Fruit fly (Drosophila melanogaster) whole organism, prepupa: ENCODE results near the gene CDK2AP1.
A peak's percentile ranks its signal among the peaks of the same experiment; 100 is the strongest.

Experiments used
- Blimp-1 ChIP-seq: fragments of 200-800 bp; sonication (Bioruptor generic); optimal IDR thresholded peaks from 3 replicates; lab custom pipeline; 2017; ENCODE audit warnings: missing biosample characterization, missing genetic modification characterization, mild to moderate bottlenecking, moderate library complexity, missing genetic modification reagents
- CG10631 ChIP-seq: fragments of 200-800 bp; sonication (Bioruptor generic); optimal IDR thresholded peaks from 2 replicates; lab custom pipeline; 2016; ENCODE audit warnings: missing biosample characterization, missing genetic modification characterization
- CG10669 ChIP-seq: fragments of 200-800 bp; sonication (Bioruptor generic); optimal IDR thresholded peaks from 3 replicates; lab custom pipeline; 2018; ENCODE audit warnings: missing biosample characterization, mild to moderate bottlenecking, missing genetic modification characterization, moderate library complexity
- CG11294 ChIP-seq: fragments of 200-800 bp; sonication (Bioruptor generic); IDR thresholded peaks from 2 replicates; pipeline ENCODE4 v1.3.6; 2022; ENCODE audit warnings: missing biosample characterization, missing genetic modification characterization
- CG11762 ChIP-seq: fragments of 200-800 bp; sonication (Bioruptor generic); optimal IDR thresholded peaks from 3 replicates; lab custom pipeline; 2016; ENCODE audit warnings: missing biosample characterization, missing genetic modification characterization; ENCODE audit not compliant: insufficient read depth
- CG1621 ChIP-seq: fragments of 200-800 bp; sonication (Bioruptor generic); optimal IDR thresholded peaks from 3 replicates; lab custom pipeline; 2018; ENCODE audit warnings: missing biosample characterization, mild to moderate bottlenecking, missing genetic modification characterization
- CG16779 ChIP-seq: fragments of 200-800 bp; sonication (Bioruptor generic); optimal IDR thresholded peaks from 3 replicates; lab custom pipeline; 2017; ENCODE audit warnings: missing biosample characterization, mild to moderate bottlenecking, missing genetic modification characterization
- CG3032 ChIP-seq: fragments of 200-800 bp; optimal IDR thresholded peaks from 2 replicates; lab custom pipeline; 2019; ENCODE audit warnings: missing biosample characterization, mild to moderate bottlenecking, missing genetic modification characterization, moderate library complexity
- CG31627 ChIP-seq: fragments of 200-800 bp; sonication (Bioruptor generic); optimal IDR thresholded peaks from 3 replicates; lab custom pipeline; 2016; ENCODE audit warnings: missing biosample characterization, missing genetic modification characterization
- CG32006 ChIP-seq: fragments of 200-800 bp; sonication (Bioruptor generic); optimal IDR thresholded peaks from 3 replicates; lab custom pipeline; 2017; ENCODE audit warnings: missing biosample characterization, mild to moderate bottlenecking, missing genetic modification characterization
- CG6276 ChIP-seq: fragments of 200-800 bp; sonication (Bioruptor generic); optimal IDR thresholded peaks from 2 replicates; lab custom pipeline; 2017; ENCODE audit warnings: missing biosample characterization, mild to moderate bottlenecking, missing genetic modification characterization
- CG6808 ChIP-seq: fragments of 200-800 bp; sonication (Bioruptor generic); optimal IDR thresholded peaks from 3 replicates; lab custom pipeline; 2017; ENCODE audit warnings: missing biosample characterization, missing genetic modification characterization, mild to moderate bottlenecking, moderate library complexity, missing genetic modification reagents
- CG8119 ChIP-seq: fragments of 200-800 bp; sonication (Bioruptor generic); IDR thresholded peaks from 3 replicates; pipeline ENCODE4 v1.3.6; 2022; ENCODE audit warnings: missing biosample characterization, missing genetic modification characterization
- CG8632 ChIP-seq: fragments of 200-800 bp; sonication (Bioruptor generic); optimal IDR thresholded peaks from 3 replicates; lab custom pipeline; 2016; ENCODE audit warnings: missing biosample characterization, missing genetic modification characterization
- Eip75B ChIP-seq: fragments of 200-800 bp; sonication (Bioruptor generic); optimal IDR thresholded peaks from 3 replicates; lab custom pipeline; 2016; ENCODE audit warnings: missing biosample characterization, missing genetic modification characterization
- Eip78C ChIP-seq: fragments of 200-800 bp; sonication (Bioruptor generic); peaks from one replicate; lab custom pipeline; 2016; ENCODE audit warnings: missing biosample characterization, missing genetic modification characterization
- Eip93F ChIP-seq: fragments of 200-800 bp; sonication (Bioruptor generic); optimal IDR thresholded peaks from 2 replicates; lab custom pipeline; 2016; ENCODE audit warnings: missing biosample characterization, mild to moderate bottlenecking, missing genetic modification characterization
- Gug ChIP-seq: fragments of 200-800 bp; sonication (Bioruptor generic); IDR thresholded peaks from 2 replicates; pipeline ENCODE4 v1.3.6; 2022; ENCODE audit warnings: missing biosample characterization, missing genetic modification characterization
- Hr38 ChIP-seq: sonication (Bioruptor generic); optimal IDR thresholded peaks from 2 replicates; lab custom pipeline; 2016; ENCODE audit warnings: missing biosample characterization, missing genetic modification characterization
- Hr39 ChIP-seq: fragments of 200-800 bp; sonication (Bioruptor generic); optimal IDR thresholded peaks from 2 replicates; lab custom pipeline; 2016; ENCODE audit warnings: missing biosample characterization, missing genetic modification characterization
- Hr4 ChIP-seq: fragments of 200-800 bp; sonication (Bioruptor generic); optimal IDR thresholded peaks from 3 replicates; lab custom pipeline; 2016; ENCODE audit warnings: missing biosample characterization, missing genetic modification characterization
- Met ChIP-seq: fragments of 200-800 bp; sonication (Bioruptor generic); optimal IDR thresholded peaks from 3 replicates; lab custom pipeline; 2016; ENCODE audit warnings: missing biosample characterization, missing genetic modification characterization
- OdsH ChIP-seq: fragments of 200-800 bp; sonication (Bioruptor generic); optimal IDR thresholded peaks from 3 replicates; lab custom pipeline; 2016; ENCODE audit warnings: missing biosample characterization, missing genetic modification characterization
- Smox ChIP-seq: fragments of 200-800 bp; sonication (Bioruptor generic); optimal IDR thresholded peaks from 3 replicates; lab custom pipeline; 2016; ENCODE audit warnings: missing biosample characterization, missing genetic modification characterization
- Sox102F ChIP-seq: fragments of 200-800 bp; sonication (Bioruptor generic); optimal IDR thresholded peaks from 2 replicates; lab custom pipeline; 2016; ENCODE audit warnings: missing biosample characterization, mild to moderate bottlenecking, missing genetic modification characterization
- Sox14 ChIP-seq: fragments of 200-800 bp; sonication (Bioruptor generic); optimal IDR thresholded peaks from 3 replicates; lab custom pipeline; 2016; ENCODE audit warnings: missing biosample characterization, missing genetic modification characterization
- cyc ChIP-seq: fragments of 200-800 bp; sonication (Bioruptor generic); optimal IDR thresholded peaks from 3 replicates; lab custom pipeline; 2016; ENCODE audit warnings: missing biosample characterization, missing genetic modification characterization
- dsx ChIP-seq: fragments of 200-800 bp; optimal IDR thresholded peaks from 3 replicates; lab custom pipeline; 2019; ENCODE audit warnings: missing biosample characterization, mild to moderate bottlenecking, missing genetic modification characterization, moderate library complexity; ENCODE audit not compliant: poor library complexity, severe bottlenecking
- eg ChIP-seq: fragments of 200-800 bp; sonication (Bioruptor generic); IDR thresholded peaks from 3 replicates; pipeline ENCODE4 v1.3.6; 2022; ENCODE audit warnings: missing biosample characterization, missing genetic modification characterization
- esn ChIP-seq: fragments of 200-800 bp; sonication (Bioruptor generic); optimal IDR thresholded peaks from 2 replicates; lab custom pipeline; 2016; ENCODE audit warnings: missing biosample characterization, mild to moderate bottlenecking, missing genetic modification characterization, moderate library complexity
- fd59A ChIP-seq: fragments of 200-800 bp; sonication (Bioruptor generic); optimal IDR thresholded peaks from 2 replicates; lab custom pipeline; 2017; ENCODE audit warnings: missing biosample characterization, mild to moderate bottlenecking, missing genetic modification characterization, missing genetic modification reagents
- fd85E ChIP-seq: fragments of 200-800 bp; sonication (Bioruptor generic); optimal IDR thresholded peaks from 3 replicates; lab custom pipeline; 2016; ENCODE audit warnings: missing biosample characterization, missing genetic modification characterization
- fkh ChIP-seq: fragments of 200-800 bp; sonication (Bioruptor generic); optimal IDR thresholded peaks from 3 replicates; lab custom pipeline; 2017; ENCODE audit warnings: missing biosample characterization, mild to moderate bottlenecking, missing genetic modification characterization, moderate library complexity
- lz ChIP-seq: fragments of 200-800 bp; sonication (Bioruptor generic); optimal IDR thresholded peaks from 3 replicates; lab custom pipeline; 2016; ENCODE audit warnings: missing biosample characterization, missing genetic modification characterization
- net ChIP-seq: fragments of 200-800 bp; sonication (Bioruptor generic); optimal IDR thresholded peaks from 3 replicates; lab custom pipeline; 2016; ENCODE audit warnings: missing biosample characterization, missing genetic modification characterization
- pdm3 ChIP-seq: fragments of 200-800 bp; sonication (Bioruptor generic); optimal IDR thresholded peaks from 3 replicates; lab custom pipeline; 2016; ENCODE audit warnings: missing biosample characterization, missing genetic modification characterization
- salr ChIP-seq, 2 experiments: fragments of 200-800 bp; sonication (Bioruptor generic); optimal IDR thresholded peaks; 3 replicates each; lab custom pipeline; 2016 to 2018; ENCODE audit warnings: missing biosample characterization in 2 of 2, missing genetic modification characterization in 2 of 2, mild to moderate bottlenecking in 1 of 2
- spab ChIP-seq: fragments of 200-800 bp; sonication (Bioruptor generic); optimal IDR thresholded peaks from 2 replicates; lab custom pipeline; 2017; ENCODE audit warnings: missing biosample characterization, mild to moderate bottlenecking, missing genetic modification characterization, missing genetic modification reagents
- svp ChIP-seq: fragments of 200-800 bp; sonication (Bioruptor generic); peaks from one replicate; lab custom pipeline; 2016; ENCODE audit warnings: missing biosample characterization, missing genetic modification characterization
- topi ChIP-seq: fragments of 200-800 bp; sonication (Bioruptor generic); optimal IDR thresholded peaks from 3 replicates; lab custom pipeline; 2016; ENCODE audit warnings: missing biosample characterization, missing genetic modification characterization
- vri ChIP-seq: fragments of 200-800 bp; sonication (Bioruptor generic); optimal IDR thresholded peaks from 3 replicates; lab custom pipeline; 2016; ENCODE audit warnings: missing biosample characterization, mild to moderate bottlenecking, missing genetic modification characterization

The CDK2AP1 gene

dm6 chrX:11137566-11138186 lies at the start of gene CDK2AP1:
Gene CDK2AP1 (plus strand): TSS chrX:11137859.
- peak; percentile 10 for TF ChIP-seq dsx (GFP tag; lab: Kevin White, UChicago)
- peak; percentile 34 for TF ChIP-seq Hr39 (GFP tag; lab: Kevin White, UChicago)
- TF ChIP-seq Sox14 = peak; percentile 54
- peak; percentile 3 for TF ChIP-seq OdsH (GFP tag; lab: Kevin White, UChicago)
- no peak for TF ChIP-seq CG16779
- peak; percentile 6 for TF ChIP-seq fkh
- TF ChIP-seq CG32006 (GFP tag; lab: Kevin White, UChicago) = peak; percentile 7
- no peak for TF ChIP-seq salr (GFP tag; optimal IDR thresholded peaks at IDR 0.05; lab: Kevin White, UChicago)
- TF ChIP-seq CG8119 (GFP tag; lab: Robert Waterston, UW) = no peak
- peak; percentile 30 for TF ChIP-seq pdm3 (GFP tag; lab: Kevin White, UChicago)
- TF ChIP-seq Smox = no peak
- TF ChIP-seq CG10631 = peak; percentile 12
- no peak for TF ChIP-seq Eip93F (GFP tag; lab: Kevin White, UChicago)
- TF ChIP-seq CG3032 (tag; lab: Kevin White, UChicago) = peak; percentile 30
- TF ChIP-seq CG1621 = peak; percentile 74
- peak; percentile 18 for TF ChIP-seq vri (GFP tag; lab: Kevin White, UChicago)
- peak; percentile 36 for TF ChIP-seq CG31627 (GFP tag; lab: Kevin White, UChicago)
- peak; percentile 7 for TF ChIP-seq cyc (GFP tag; lab: Kevin White, UChicago)
- no peak for TF ChIP-seq esn (GFP tag; lab: Kevin White, UChicago)
- no peak for TF ChIP-seq Gug (GFP tag; lab: Robert Waterston, UW)
- no peak for TF ChIP-seq Eip75B (GFP tag; lab: Kevin White, UChicago)

dm6 chrX:11088778-11089340 lies 48.8 kb upstream of the CDK2AP1 start, which contains the start of gene Vago:
Gene Vago (plus strand): TSS chrX:11089290.
- TF ChIP-seq Hr38 (GFP tag; lab: Kevin White, UChicago) (no peak), CG8632 (GFP tag; lab: Kevin White, UChicago) (no peak), lz (peak; percentile 16), CG32006 (GFP tag; lab: Kevin White, UChicago) (peak; percentile 47), pdm3 (GFP tag; lab: Kevin White, UChicago) (peak; percentile 15), Eip75B (GFP tag; lab: Kevin White, UChicago) (peak; percentile 2), Hr4 (peak; percentile 31), Smox (peak; percentile 7), CG6808 (GFP tag; lab: Kevin White, UChicago) (peak; percentile 2), Eip78C (GFP tag; lab: Kevin White, UChicago) (peak; percentile 47), Sox102F (GFP tag; lab: Kevin White, UChicago) (peak; percentile 40), CG31627 (GFP tag; lab: Kevin White, UChicago) (no peak), spab (GFP tag; lab: Kevin White, UChicago) (no peak), OdsH (GFP tag; lab: Kevin White, UChicago) (no peak), cyc (GFP tag; lab: Kevin White, UChicago) (peak; percentile 8), eg (GFP tag; lab: Robert Waterston, UW) (no peak), dsx (GFP tag; lab: Kevin White, UChicago) (no peak), CG10669 (peak; percentile 12), Met (peak; percentile 38), CG11294 (no peak), Blimp-1 (GFP tag; lab: Kevin White, UChicago) (no peak), topi (GFP tag; lab: Kevin White, UChicago) (peak; percentile 35), esn (GFP tag; lab: Kevin White, UChicago) (peak; percentile 48), CG6276 (GFP tag; lab: Kevin White, UChicago) (peak; percentile 21), fd85E (GFP tag; lab: Kevin White, UChicago) (no peak), Hr39 (GFP tag; lab: Kevin White, UChicago) (peak; percentile 19), svp (GFP tag; lab: Kevin White, UChicago) (peak; percentile 61), net (GFP tag; lab: Kevin White, UChicago) (no peak), CG11762 (no peak), CG10631 (no peak), fd59A (no peak)
